Worm (Caenorhabditis elegans) whole organism, L1 larva: ENCODE results near the gene lec-5.

Experiments used
- C04F5.9 ChIP-seq: sonication (generic microtip); optimal IDR thresholded peaks from 2 replicates; lab custom pipeline; 2016; ENCODE audit warnings: missing genetic modification characterization, missing compliant biosample characterization
- C16A3.4 ChIP-seq: fragments of 150-350 bp; optimal IDR thresholded peaks from 2 replicates; lab custom pipeline; 2014; ENCODE audit warnings: missing biosample characterization, missing genetic modification characterization
- C34B4.2 ChIP-seq: sonication (generic microtip); optimal IDR thresholded peaks from 2 replicates; lab custom pipeline; 2017; ENCODE audit warnings: mild to moderate bottlenecking, missing genetic modification characterization, missing compliant biosample characterization
- F16B12.6 ChIP-seq: fragments of 150-350 bp; optimal IDR thresholded peaks from 2 replicates; lab custom pipeline; 2014; ENCODE audit warnings: missing biosample characterization, missing genetic modification characterization
- aha-1 ChIP-seq: fragments of 150-350 bp; optimal IDR thresholded peaks from 2 replicates; lab custom pipeline; 2014; ENCODE audit warnings: missing biosample characterization, missing genetic modification characterization
- blmp-1 ChIP-seq: fragments of 150-350 bp; optimal IDR thresholded peaks from 2 replicates; lab custom pipeline; 2014; ENCODE audit warnings: missing biosample characterization, missing genetic modification characterization
- ceh-82 ChIP-seq, 3 experiments: fragments of 150-350 bp in 1 of 3; sonication (generic microtip) in 2 of 3; optimal IDR thresholded peaks; 2 replicates each; lab custom pipeline; 2014 to 2017; ENCODE audit warnings: missing biosample characterization in 3 of 3, missing genetic modification characterization in 3 of 3
- ceh-88 ChIP-seq: fragments of 200-800 bp; sonication (Bioruptor generic); IDR thresholded peaks from 2 replicates; pipeline ENCODE4 v1.3.6; 2022; ENCODE audit warnings: missing genetic modification characterization, missing compliant biosample characterization
- ces-1 ChIP-seq: fragments of 150-350 bp; optimal IDR thresholded peaks from 2 replicates; lab custom pipeline; 2014; ENCODE audit warnings: missing biosample characterization, missing genetic modification reagents, missing genetic modification characterization
- efl-1 ChIP-seq, 4 experiments: fragments of 150-350 bp; optimal IDR thresholded peaks in 3 of 4; peaks in 1 of 4; 1 replicate in 1 of 4; 2 replicates in 3 of 4; lab custom pipeline; 2014; ENCODE audit warnings: missing biosample characterization in 2 of 4, missing genetic modification characterization in 2 of 4, missing genetic modification reagents in 2 of 4
- efl-3 ChIP-seq: fragments of 200-800 bp; sonication (Bioruptor generic); optimal IDR thresholded peaks from 2 replicates; lab custom pipeline; 2018; ENCODE audit warnings: mild to moderate bottlenecking, missing genetic modification characterization, missing compliant biosample characterization
- egl-27 ChIP-seq, 2 experiments: fragments of 150-350 bp in 1 of 2; sonication (generic microtip); optimal IDR thresholded peaks; 3 replicates each; lab custom pipeline; 2017 to 2018; ENCODE audit warnings: missing biosample characterization in 2 of 2, missing genetic modification characterization in 2 of 2, missing genetic modification reagents in 2 of 2
- elt-2 ChIP-seq: sonication (generic microtip); optimal IDR thresholded peaks from 2 replicates; lab custom pipeline; 2016; ENCODE audit warnings: missing genetic modification characterization, mild to moderate bottlenecking, inconsistent platforms, missing compliant biosample characterization, missing genetic modification reagents
- elt-3 ChIP-seq, 6 experiments: fragments of 150-350 bp in 1 of 6; sonication (generic microtip); optimal IDR thresholded peaks; 2 replicates each; lab custom pipeline; 2017 to 2018; ENCODE audit warnings: missing biosample characterization in 6 of 6, missing genetic modification characterization in 6 of 6, inconsistent platforms in 1 of 6
- fkh-10 ChIP-seq: sonication (generic microtip); optimal IDR thresholded peaks from 2 replicates; lab custom pipeline; 2017; ENCODE audit warnings: missing biosample characterization, missing genetic modification reagents, missing genetic modification characterization
- fkh-4 ChIP-seq: sonication (generic microtip); optimal IDR thresholded peaks from 2 replicates; lab custom pipeline; 2016; ENCODE audit warnings: missing compliant biosample characterization, missing genetic modification characterization, borderline replicate concordance
- grh-1 ChIP-seq: fragments of 200-800 bp; sonication (Bioruptor generic); IDR thresholded peaks from 2 replicates; pipeline ENCODE4 v1.3.6; 2022; ENCODE audit warnings: missing genetic modification reagents, missing genetic modification characterization, missing compliant biosample characterization
- hlh-4 ChIP-seq: sonication (generic microtip); optimal IDR thresholded peaks from 2 replicates; lab custom pipeline; 2016; ENCODE audit warnings: mild to moderate bottlenecking, missing genetic modification characterization, missing compliant biosample characterization
- irx-1 ChIP-seq: sonication (generic microtip); optimal IDR thresholded peaks from 2 replicates; lab custom pipeline; 2016; ENCODE audit warnings: missing genetic modification characterization, missing compliant biosample characterization
- isw-1 ChIP-seq: fragments of 200-800 bp; sonication (Bioruptor generic); IDR thresholded peaks from 2 replicates; pipeline ENCODE4 v1.3.6; 2022; ENCODE audit warnings: missing genetic modification characterization, missing compliant biosample characterization
- lin-13 ChIP-seq: fragments of 150-350 bp; optimal IDR thresholded peaks from 2 replicates; lab custom pipeline; 2014; ENCODE audit warnings: missing biosample characterization, missing genetic modification reagents, missing genetic modification characterization
- lin-14 ChIP-seq: fragments of 200-800 bp; sonication (Bioruptor generic); optimal IDR thresholded peaks from 2 replicates; lab custom pipeline; 2018; ENCODE audit warnings: mild to moderate bottlenecking, missing genetic modification characterization, moderate library complexity, missing compliant biosample characterization
- lsy-2 ChIP-seq, 2 experiments: fragments of 150-350 bp; optimal IDR thresholded peaks; 2 replicates each; lab custom pipeline; 2014; ENCODE audit warnings: missing biosample characterization in 2 of 2, missing genetic modification characterization in 2 of 2
- mab-9 ChIP-seq: fragments of 200-800 bp; sonication (Bioruptor generic); IDR thresholded peaks from 2 replicates; pipeline ENCODE4 v1.3.6; 2022; ENCODE audit warnings: missing genetic modification reagents, missing genetic modification characterization, missing compliant biosample characterization
- nhr-20 ChIP-seq: sonication (generic microtip); optimal IDR thresholded peaks from 2 replicates; lab custom pipeline; 2016; ENCODE audit warnings: mild to moderate bottlenecking, missing genetic modification characterization, missing compliant biosample characterization
- nhr-237 ChIP-seq: fragments of 150-350 bp; optimal IDR thresholded peaks from 2 replicates; lab custom pipeline; 2014; ENCODE audit warnings: missing biosample characterization, missing genetic modification characterization
- nhr-47 ChIP-seq: sonication (generic microtip); optimal IDR thresholded peaks from 2 replicates; lab custom pipeline; 2016; ENCODE audit warnings: mild to moderate bottlenecking, missing genetic modification characterization, moderate library complexity, missing compliant biosample characterization
- nhr-76 ChIP-seq: sonication (generic microtip); optimal IDR thresholded peaks from 2 replicates; lab custom pipeline; 2017; ENCODE audit warnings: missing biosample characterization, missing genetic modification characterization
- nhr-77 ChIP-seq: fragments of 150-350 bp; optimal IDR thresholded peaks from 2 replicates; lab custom pipeline; 2014; ENCODE audit warnings: missing biosample characterization, missing genetic modification characterization
- nhr-84 ChIP-seq: sonication (generic microtip); optimal IDR thresholded peaks from 2 replicates; lab custom pipeline; 2017; ENCODE audit warnings: missing biosample characterization, missing genetic modification characterization
- rnt-1 ChIP-seq: sonication (generic microtip); optimal IDR thresholded peaks from 2 replicates; lab custom pipeline; 2016; ENCODE audit warnings: mild to moderate bottlenecking, missing genetic modification characterization, moderate library complexity, missing compliant biosample characterization
- snu-23 ChIP-seq: sonication (generic microtip); optimal IDR thresholded peaks from 2 replicates; lab custom pipeline; 2016; ENCODE audit warnings: missing genetic modification characterization, missing compliant biosample characterization
- sox-4 ChIP-seq: sonication (generic microtip); optimal IDR thresholded peaks from 2 replicates; lab custom pipeline; 2016; ENCODE audit warnings: missing genetic modification characterization, missing compliant biosample characterization
- sptf-1 ChIP-seq: fragments of 150-350 bp; optimal IDR thresholded peaks from 2 replicates; lab custom pipeline; 2014; ENCODE audit warnings: missing biosample characterization, missing genetic modification characterization
- sup-37 ChIP-seq: fragments of 200-800 bp; sonication (Bioruptor generic); optimal IDR thresholded peaks from 2 replicates; lab custom pipeline; 2018; ENCODE audit warnings: mild to moderate bottlenecking, missing genetic modification characterization, missing compliant biosample characterization
- swsn-7 ChIP-seq: sonication (generic microtip); optimal IDR thresholded peaks from 2 replicates; lab custom pipeline; 2016; ENCODE audit warnings: missing genetic modification characterization, missing compliant biosample characterization
- tlp-1 ChIP-seq: fragments of 150-350 bp; optimal IDR thresholded peaks from 2 replicates; lab custom pipeline; 2014; ENCODE audit warnings: missing biosample characterization, missing genetic modification characterization
- unc-62 ChIP-seq: fragments of 150-350 bp; optimal IDR thresholded peaks from 2 replicates; lab custom pipeline; 2014; ENCODE audit warnings: missing biosample characterization, missing genetic modification reagents, missing genetic modification characterization
- vab-15 ChIP-seq: sonication (generic microtip); optimal IDR thresholded peaks from 2 replicates; lab custom pipeline; 2017; ENCODE audit warnings: missing genotype, mild to moderate bottlenecking, missing genetic modification characterization, missing compliant biosample characterization
- zag-1 ChIP-seq: fragments of 150-350 bp; optimal IDR thresholded peaks from 2 replicates; lab custom pipeline; 2014; ENCODE audit warnings: missing biosample characterization, missing genetic modification characterization
- zip-4 ChIP-seq: fragments of 200-800 bp; sonication (Bioruptor generic); optimal IDR thresholded peaks from 2 replicates; lab custom pipeline; 2018; ENCODE audit warnings: mild to moderate bottlenecking, missing genetic modification characterization, moderate library complexity, missing compliant biosample characterization

Gene lec-5

DNA sequence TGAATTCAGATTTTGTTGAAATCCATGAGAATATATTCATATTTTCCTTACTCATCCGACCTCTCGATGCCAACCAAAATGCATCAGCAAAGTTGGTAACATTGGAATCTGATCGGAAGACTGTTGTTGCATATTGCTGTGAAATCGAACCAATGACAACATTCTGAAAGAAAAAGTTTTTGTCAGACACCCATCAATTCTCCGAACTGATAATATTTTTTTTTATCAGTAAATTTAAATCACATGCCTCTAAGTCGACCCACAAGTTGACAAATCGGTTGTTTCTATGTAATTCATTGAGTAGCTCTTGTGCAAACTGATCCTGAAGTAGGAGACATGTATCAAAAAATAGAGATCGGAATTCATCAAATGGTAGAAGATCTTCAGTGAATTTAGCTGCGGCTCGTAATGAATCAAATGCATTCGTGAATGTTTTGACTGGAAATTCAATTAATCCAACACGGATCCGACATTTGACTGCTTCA, 10.9 kb downstream of the lec-5 start, which contains the start of gene col-74:
Gene col-74 (plus strand): TSS at position 435 of the 485 bp plus-strand sequence.
- TF ChIP-seq elt-2 (tag; lab: Kevin White, UChicago) (peak; percentile 55), F16B12.6 (tag; lab: Kevin White, UChicago) (no peak)

DNA sequence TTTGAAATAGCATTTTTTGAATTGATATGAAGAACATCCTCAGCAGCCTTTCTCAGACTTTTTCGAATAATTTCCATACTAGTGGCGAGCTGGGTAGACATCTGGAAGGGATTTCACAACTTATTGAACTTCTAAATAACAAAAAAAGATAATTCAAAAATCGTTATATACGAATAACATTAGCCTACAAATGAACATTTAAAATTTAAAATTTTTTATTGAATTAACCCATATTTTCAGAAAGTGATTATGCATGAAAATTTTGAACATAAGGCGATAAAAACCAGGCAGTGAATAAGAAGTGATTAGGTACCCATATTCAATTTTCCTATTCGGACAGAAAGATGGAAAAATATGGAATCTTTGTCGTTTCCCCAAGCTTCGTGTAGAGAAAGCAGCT, 12.4 kb downstream of the lec-5 start, which contains the start of gene ZK1248.11:
Gene ZK1248.11 (minus strand): TSS at position 101 of the 400 bp plus-strand sequence.
- TF ChIP-seq rnt-1 (tag; lab: Kevin White, UChicago) (no peak), nhr-237 (tag; lab: Kevin White, UChicago) (no peak), zag-1 (tag; lab: Kevin White, UChicago) (no peak), snu-23 (GFP tag; lab: Kevin White, UChicago) (no peak), isw-1 (no peak), mab-9 (GFP tag; lab: Robert Waterston, UW) (no peak), vab-15 (tag; lab: Kevin White, UChicago) (no peak), nhr-77 (tag; lab: Kevin White, UChicago) (no peak)

DNA sequence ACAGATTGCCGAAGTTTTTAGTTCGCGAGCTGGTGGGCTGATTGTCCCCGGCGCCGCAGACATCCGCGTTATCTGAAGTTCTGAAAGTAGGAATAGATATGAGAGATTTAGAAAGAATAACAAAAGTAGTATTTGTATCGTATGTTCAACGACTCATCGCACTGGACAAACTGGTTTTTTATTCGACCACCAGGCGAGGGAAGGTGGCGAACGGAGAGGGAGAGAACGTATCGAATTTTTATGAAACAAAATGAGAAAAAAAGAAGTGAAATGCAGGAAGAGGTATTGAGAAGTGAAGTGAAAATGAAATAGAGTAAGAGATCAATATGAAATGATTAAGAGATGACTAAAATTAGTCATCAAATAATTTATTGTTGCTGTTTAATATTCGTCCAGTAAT, 13.5 kb downstream of the lec-5 start, which contains the start of gene tbc-2:
Gene tbc-2 (minus strand): TSS at position 80 of the 400 bp plus-strand sequence.
- TF ChIP-seq egl-27 (tag; optimal IDR thresholded peaks at IDR 0.05; lab: Kevin White, UChicago) (no peak), ceh-88 (GFP tag; lab: Robert Waterston, UW) (no peak), efl-3 (GFP tag; lab: Kevin White, UChicago) (no peak), elt-3 (tag; optimal IDR thresholded peaks at IDR 0.05; lab: Kevin White, UChicago) (peak in 1 of 6 experiments; percentile 36), grh-1 (GFP tag; lab: Robert Waterston, UW) (peak; percentile 30; the same call in 1 of the 2 replicates), blmp-1 (tag; lab: Kevin White, UChicago) (peak; percentile 74), nhr-77 (tag; lab: Kevin White, UChicago) (no peak), lin-14 (GFP tag; lab: Kevin White, UChicago) (peak; percentile 51)

DNA sequence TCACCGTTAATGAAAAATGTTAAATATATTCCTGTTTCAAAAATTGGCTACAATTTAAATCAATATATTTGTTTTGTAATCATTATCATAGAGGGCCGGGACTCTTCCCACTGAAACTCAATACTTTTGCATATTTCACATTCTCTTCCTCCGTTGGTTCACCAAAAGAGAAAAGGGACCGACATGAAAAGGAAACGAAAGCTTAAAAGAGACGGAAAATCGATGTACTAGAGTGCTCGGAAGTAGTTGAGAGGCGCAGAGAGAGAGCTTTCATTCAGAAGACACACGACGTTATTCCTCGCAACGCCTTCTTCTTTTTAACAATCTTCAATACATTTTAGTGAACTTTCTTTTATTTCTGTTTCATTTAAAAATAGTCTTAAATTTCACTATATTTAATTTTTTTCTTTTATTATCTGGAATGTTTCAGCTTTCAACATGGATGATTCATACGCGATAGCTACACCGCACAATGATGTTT, 20.6 kb downstream of the lec-5 start, which contains the start of gene ehs-1:
Gene ehs-1 (plus strand): TSS at position 431 of the 481 bp plus-strand sequence.
- no peak for TF ChIP-seq sox-4
- TF ChIP-seq unc-62 (GFP tag; lab: Kevin White, UChicago) = no peak
- no peak for TF ChIP-seq nhr-77 (tag; lab: Kevin White, UChicago)
- TF ChIP-seq sup-37 (GFP tag; lab: Kevin White, UChicago) = no peak
- TF ChIP-seq tlp-1 (tag; lab: Kevin White, UChicago) = no peak
- TF ChIP-seq ceh-88 (GFP tag; lab: Robert Waterston, UW) = no peak
- TF ChIP-seq nhr-47 (tag; lab: Kevin White, UChicago) = no peak
- peak in 2 of 3 experiments; percentile 21 to 49 for TF ChIP-seq ceh-82 (tag; optimal IDR thresholded peaks at IDR 0.05; lab: Kevin White, UChicago)
- peak; percentile 71 for TF ChIP-seq lin-14 (GFP tag; lab: Kevin White, UChicago)
- TF ChIP-seq zip-4 = no peak
- peak; percentile 29 for TF ChIP-seq fkh-10 (GFP tag; lab: Kevin White, UChicago)
- no peak for TF ChIP-seq egl-27 (tag; optimal IDR thresholded peaks at IDR 0.05; lab: Kevin White, UChicago)
- TF ChIP-seq nhr-84 (tag; lab: Kevin White, UChicago) = no peak
- TF ChIP-seq nhr-20 (tag; lab: Kevin White, UChicago) = no peak
- no peak for TF ChIP-seq elt-3 (tag; optimal IDR thresholded peaks at IDR 0.05; lab: Kevin White, UChicago)

DNA sequence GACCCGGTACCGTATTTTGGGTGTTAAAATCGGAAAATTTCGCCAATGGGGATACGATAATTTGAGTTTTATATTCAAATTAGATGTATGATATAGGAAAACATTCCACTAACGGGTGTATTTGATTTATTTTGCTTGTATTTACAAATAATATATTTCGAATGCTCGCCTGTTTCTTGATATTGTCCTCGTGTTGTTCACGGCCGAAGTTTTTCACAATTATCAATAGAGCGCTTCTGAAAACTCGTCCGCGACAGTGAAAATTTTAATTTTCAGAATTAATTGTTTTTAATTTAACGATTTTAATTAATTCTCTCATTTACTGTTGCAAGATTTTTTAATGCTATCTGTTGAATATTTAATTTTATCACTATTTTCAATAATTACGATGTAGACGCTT, 21.2 kb downstream of the lec-5 start:
- TF ChIP-seq lsy-2 (tag; optimal IDR thresholded peaks at IDR 0.05; lab: Kevin White, UChicago) (peak in 1 of 2 experiments; percentile 40), nhr-47 (tag; lab: Kevin White, UChicago) (no peak), irx-1 (peak; percentile 42), elt-2 (tag; lab: Kevin White, UChicago) (peak; percentile 28), efl-1 (optimal IDR thresholded peaks at IDR 0.05; lab: Kevin White, UChicago) (peak; percentile 76 to 77), efl-1 (GFP tag; optimal IDR thresholded peaks at IDR 0.05 in 1 of 2; lab: Kevin White, UChicago) (peak; percentile 69 to 96), C34B4.2 (no peak), nhr-76 (no peak), ceh-88 (GFP tag; lab: Robert Waterston, UW) (no peak), nhr-20 (tag; lab: Kevin White, UChicago) (no peak), lin-13 (peak; percentile 12), C16A3.4 (tag; lab: Kevin White, UChicago) (peak; percentile 15), C04F5.9 (peak; percentile 27), fkh-4 (no peak), ces-1 (GFP tag; lab: Kevin White, UChicago) (no peak), hlh-4 (no peak), sptf-1 (tag; lab: Kevin White, UChicago) (no peak), zip-4 (no peak), aha-1 (tag; lab: Kevin White, UChicago) (no peak), snu-23 (GFP tag; lab: Kevin White, UChicago) (no peak), swsn-7 (peak; percentile 32)
